Fruit fly (Drosophila melanogaster): Measurements from ENCODE around the gene CG6149.

DNA sequence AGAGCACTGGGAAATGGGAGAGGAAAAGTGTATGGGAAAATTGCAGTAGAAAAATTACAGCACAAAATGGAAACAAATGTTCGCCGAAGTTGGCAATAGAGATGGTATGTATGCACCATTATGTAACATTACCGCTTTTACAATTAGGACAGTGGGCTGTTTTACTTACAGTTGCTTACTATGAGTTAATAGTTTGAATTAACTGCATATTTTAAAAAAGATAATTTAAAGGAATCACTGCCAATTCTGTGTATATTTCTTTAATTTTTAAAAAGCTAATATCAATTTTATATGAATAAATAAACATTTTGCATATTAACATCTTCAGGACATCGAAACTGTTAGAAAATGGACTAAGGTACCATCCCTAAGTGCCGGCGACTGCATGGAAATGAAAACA, 21.6 kb downstream of the CG6149 start:
- TF ChIP-seq esn (GFP tag; optimal IDR thresholded peaks at IDR 0.05) (no peak), fd85E (GFP tag; optimal IDR thresholded peaks at IDR 0.05) (no peak), Gug (GFP tag; IDR thresholded peaks at IDR 0.05) (no peak), CG34406 (GFP tag; optimal IDR thresholded peaks at IDR 0.05) (no peak), Ets96B (tag; optimal IDR thresholded peaks at IDR 0.05) (no peak), CG6854 (GFP tag; optimal IDR thresholded peaks at IDR 0.05) (no peak), net (GFP tag; optimal IDR thresholded peaks at IDR 0.05) (no peak), CG6163 (GFP tag; IDR thresholded peaks at IDR 0.05) (no peak), Met (GFP tag; optimal IDR thresholded peaks at IDR 0.05) (no peak), Eip78C (GFP tag) (no peak)

Data from whole organism, prepupa.